Fruit fly (Drosophila melanogaster) S2 (cell line): ENCODE results near the gene Or63a.

Source experiments
- CG8478 ChIP-seq: fragments of >200 bp; optimal IDR thresholded peaks from 2 replicates; lab custom pipeline; 2018
- CTCF ChIP-seq, 2 experiments: fragments of >200 bp; optimal IDR thresholded peaks; 2 replicates each; lab custom pipeline; 2018

Gene Or63a

DNA sequence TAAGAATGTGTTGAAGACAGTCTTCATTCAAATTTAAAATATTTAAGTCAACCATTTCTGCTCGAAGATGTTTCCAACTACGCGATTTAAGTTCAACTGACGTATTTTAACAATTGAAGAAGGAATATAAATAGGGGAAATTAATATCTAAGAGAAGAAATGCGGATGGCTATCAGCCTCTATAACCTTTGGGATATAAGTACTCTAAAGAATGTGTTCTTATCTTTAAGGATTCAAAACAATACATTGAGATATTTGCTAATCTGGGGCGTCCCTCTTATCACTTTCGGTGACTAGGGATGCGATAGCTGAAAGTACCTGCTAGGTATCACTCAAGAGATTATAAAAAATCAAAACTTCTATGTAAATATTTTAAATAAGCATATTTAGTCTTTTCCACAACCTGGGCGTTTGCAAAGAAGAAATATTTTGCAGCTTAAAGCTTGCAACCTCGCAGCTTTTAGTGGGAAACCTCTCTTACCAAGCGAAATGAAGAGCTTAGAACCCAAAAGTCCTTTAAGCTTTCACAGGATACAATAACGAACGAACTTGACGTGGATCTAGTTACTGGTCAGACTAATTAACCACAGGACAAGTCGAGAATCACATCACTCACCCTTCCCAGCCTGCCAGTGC lies at the start of gene Or63a, which contains the start of gene CG34025:
Gene Or63a (plus strand): TSS at position 586 of the 636 bp plus-strand sequence.
Gene CG34025 (minus strand): TSS at position 101 of the 636 bp plus-strand sequence.
- no peak for TF ChIP-seq CG8478 (lab: Kevin White, UChicago)
- no peak for TF ChIP-seq CTCF (optimal IDR thresholded peaks at IDR 0.05; lab: Kevin White, UChicago)

DNA sequence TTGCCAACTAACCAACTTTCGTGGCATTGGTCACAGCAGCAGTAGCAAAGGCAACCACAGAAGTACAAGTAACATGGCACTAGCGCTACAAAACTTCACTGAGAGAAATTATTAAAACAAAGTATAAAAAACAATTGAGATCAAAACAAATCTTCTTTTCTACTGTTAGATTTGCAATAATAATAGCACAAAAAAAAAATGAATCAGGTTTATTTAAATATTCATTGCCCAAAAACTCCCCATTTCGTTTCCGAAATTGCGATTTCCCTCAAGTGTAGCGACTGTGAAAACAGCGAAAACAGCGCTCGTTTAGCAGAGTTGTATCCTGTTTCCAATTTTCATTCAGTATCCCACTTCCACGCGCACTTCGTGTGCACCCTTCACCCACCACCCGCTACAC lies 48.0 kb upstream of the Or63a start:
- TF ChIP-seq CTCF (optimal IDR thresholded peaks at IDR 0.05; lab: Kevin White, UChicago) = no peak

DNA sequence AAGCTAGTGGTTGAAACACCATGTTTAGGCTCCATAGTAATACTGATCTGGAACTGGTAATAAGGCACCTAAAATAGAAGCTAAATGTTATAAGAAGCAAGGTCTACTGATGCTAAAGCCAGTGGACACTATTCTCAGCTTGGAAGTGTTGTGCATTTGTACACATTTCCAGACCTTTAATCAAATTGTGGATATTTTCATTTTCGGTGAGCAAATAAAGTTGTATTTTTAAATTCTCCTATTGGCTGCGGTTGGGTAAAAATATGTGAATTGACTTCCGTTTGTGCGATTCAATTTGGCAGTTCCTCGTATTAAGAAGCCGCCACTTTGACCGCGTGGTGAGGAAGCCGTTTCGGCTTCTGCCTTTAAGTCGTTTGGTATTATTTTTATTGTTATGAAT lies 44.8 kb upstream of the Or63a start, which contains the start of gene CG9970:
Gene CG9970 (minus strand): TSS at position 101 of the 400 bp plus-strand sequence.
- TF ChIP-seq CTCF (optimal IDR thresholded peaks at IDR 0.05; lab: Kevin White, UChicago) = no peak
- TF ChIP-seq CG8478 (lab: Kevin White, UChicago) = no peak

DNA sequence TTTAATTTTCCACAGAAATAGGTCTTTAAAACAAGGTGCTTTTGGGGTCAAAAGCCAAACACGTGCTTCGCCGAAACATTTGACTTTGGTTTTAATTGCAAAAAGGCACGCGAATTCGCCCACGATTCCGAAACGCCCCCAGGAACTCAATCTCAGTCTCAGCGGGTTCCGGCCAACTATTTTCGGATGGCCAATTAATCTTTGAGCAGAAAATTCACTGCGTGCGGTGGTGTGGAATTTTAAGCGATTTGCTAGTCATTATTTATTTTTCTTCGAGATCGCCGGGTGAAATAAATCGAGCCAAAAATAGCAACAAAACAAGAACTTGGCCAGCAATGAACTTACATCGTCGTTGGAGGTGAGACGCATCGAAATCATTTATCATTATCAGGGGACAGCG lies 42.7 kb upstream of the Or63a start:
- TF ChIP-seq CTCF (optimal IDR thresholded peaks at IDR 0.05; lab: Kevin White, UChicago) (no peak), CG8478 (lab: Kevin White, UChicago) (no peak)

DNA sequence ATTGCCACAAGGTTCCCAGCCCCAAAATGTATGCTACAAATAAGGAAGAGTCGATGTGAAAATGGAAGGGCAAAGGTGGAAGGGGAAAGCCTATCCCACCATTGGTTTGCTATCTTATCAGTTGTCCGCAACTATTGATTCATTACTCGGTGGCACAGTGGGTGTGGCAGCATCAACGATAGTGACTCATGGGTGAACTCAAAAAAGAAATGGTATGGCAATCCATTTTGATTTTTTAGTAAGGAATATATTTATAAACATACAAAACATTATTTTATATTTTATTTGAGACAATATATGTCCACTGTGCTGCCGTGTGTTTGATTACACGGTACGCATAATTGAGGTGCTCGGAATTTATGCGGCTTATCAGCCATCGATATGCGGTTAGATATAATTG lies 38.2 kb upstream of the Or63a start:
- TF ChIP-seq CTCF (optimal IDR thresholded peaks at IDR 0.05; lab: Kevin White, UChicago) (no peak), CG8478 (lab: Kevin White, UChicago) (no peak)

DNA sequence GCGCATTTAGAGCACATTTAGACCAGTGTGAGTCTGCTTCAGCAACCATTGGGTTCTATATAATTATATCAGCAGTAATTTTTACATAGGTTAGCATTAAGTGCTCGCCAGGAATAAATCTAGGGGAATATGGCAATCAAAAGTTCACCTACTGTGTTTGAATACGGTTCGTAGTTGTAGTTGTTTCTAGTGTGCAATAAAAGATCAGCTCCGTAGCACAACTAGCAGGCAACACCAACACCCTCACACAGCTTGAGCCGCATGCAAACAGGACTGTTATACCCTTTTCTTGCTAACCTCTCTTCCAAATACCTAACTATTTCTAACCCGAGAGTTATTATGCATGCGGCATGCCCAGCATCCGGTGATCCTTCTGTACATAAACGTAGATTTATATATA lies 9.8 kb upstream of the Or63a start, which contains the start of gene CG32846:
Gene CG32846 (minus strand): TSS at position 101 of the 400 bp plus-strand sequence.
- no peak for TF ChIP-seq CTCF (optimal IDR thresholded peaks at IDR 0.05; lab: Kevin White, UChicago)
- TF ChIP-seq CG8478 (lab: Kevin White, UChicago) = no peak

DNA sequence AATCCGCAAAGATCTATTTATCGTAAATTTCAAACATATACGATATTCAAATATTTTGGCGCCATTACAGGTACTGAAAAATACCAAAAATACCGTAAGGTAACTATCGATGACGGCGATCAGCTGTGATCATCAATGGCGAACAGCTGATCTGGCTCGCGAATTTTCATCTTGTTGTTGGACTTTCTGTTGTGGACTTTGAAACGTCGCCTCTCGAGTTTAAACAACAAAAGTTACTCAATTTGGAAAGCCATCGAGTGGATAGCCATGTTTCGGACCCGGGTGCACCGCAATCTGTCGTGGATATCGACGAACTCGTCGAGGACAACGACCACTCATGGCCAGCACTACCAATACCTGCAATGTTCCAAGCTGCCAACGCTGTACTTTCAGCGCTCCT lies 19.5 kb downstream of the Or63a start, which contains the start of gene CPT2:
Gene CPT2 (plus strand): TSS at position 167 of the 400 bp plus-strand sequence.
- TF ChIP-seq CTCF (optimal IDR thresholded peaks at IDR 0.05; lab: Kevin White, UChicago) (no peak), CG8478 (lab: Kevin White, UChicago) (no peak)

DNA sequence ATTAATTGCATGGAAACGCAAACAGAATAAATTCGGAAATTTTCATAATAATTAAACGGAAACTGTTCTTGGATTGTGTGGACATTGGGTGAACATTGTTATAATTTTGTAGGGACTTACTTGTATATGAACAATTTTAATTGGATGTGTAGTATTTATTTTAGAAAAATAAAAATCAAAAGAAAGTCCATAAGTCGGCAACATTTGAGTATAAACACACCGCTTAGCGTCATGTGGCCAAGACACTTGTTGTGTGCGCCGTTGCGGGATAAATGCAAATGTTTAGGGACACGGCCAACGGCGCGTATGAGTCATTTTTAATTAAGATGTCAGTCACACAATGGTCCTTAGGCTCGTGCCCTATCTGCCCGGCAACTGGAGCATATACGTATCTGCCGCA lies 25.0 kb downstream of the Or63a start:
- TF ChIP-seq CTCF (optimal IDR thresholded peaks at IDR 0.05; lab: Kevin White, UChicago) = no peak
- no peak for TF ChIP-seq CG8478 (lab: Kevin White, UChicago)

DNA sequence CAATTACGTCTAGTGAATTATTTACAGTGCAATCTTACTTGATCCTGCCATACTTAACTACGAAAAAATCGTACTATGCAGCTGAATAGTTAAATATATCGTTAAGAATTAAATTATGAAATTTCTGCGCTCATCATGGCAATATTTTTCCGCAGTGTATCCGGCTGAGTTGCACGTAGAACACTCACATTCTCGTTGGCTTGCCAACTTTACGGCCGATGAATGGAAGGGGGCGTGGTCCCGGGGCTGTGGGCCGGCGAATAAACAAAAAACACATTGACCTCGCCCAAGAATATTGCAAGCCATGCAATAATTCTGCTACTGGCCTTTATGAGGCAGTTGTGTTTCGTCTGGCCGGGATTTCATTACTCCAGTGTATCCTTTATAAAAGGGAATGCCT lies 26.4 kb downstream of the Or63a start:
- TF ChIP-seq CTCF (optimal IDR thresholded peaks at IDR 0.05; lab: Kevin White, UChicago) = no peak
- no peak for TF ChIP-seq CG8478 (lab: Kevin White, UChicago)

DNA sequence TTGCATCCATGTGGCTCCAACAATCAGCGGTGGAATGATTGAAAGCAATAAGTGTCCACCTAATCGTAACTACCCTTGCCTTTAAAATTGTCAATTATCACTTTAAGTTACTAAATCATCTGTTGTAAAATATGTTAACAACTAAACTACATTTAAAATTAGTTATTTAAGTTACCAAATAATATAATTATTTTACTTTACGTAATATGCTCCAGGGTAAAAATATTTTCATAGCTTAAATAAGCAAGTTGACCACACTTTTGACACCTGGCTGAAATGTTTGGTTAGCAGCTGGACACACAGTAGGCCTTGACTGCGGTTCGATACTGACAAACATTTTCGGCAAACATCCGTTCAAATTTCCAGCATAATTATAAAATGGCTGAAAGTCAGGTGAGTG lies 33.5 kb downstream of the Or63a start, which contains the start of gene CG2113:
Gene CG2113 (plus strand): TSS at position 301 of the 400 bp plus-strand sequence.
- TF ChIP-seq CTCF (optimal IDR thresholded peaks at IDR 0.05; lab: Kevin White, UChicago) (no peak), CG8478 (lab: Kevin White, UChicago) (no peak)

DNA sequence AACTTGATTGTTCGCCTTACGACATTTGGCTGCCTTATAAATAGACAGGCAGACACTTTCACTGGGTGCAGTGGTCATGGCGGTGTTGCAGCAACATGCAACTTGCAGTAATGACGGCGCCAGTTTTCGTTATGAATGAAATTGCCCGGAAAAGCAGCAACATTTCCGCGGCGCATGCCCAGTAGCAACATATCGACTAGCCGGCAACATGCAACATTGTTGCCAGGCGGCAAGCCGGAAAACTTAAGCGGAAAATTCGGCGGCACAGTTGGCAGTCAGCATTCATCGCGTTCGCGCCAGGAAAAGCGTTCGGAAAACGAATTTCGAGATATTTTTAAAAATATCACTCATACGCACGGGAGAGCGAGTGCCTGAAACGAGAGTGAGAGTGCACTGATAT lies 40.1 kb downstream of the Or63a start, which contains the start of gene FMRFaR:
Gene FMRFaR (plus strand): TSS at position 272 of the 400 bp plus-strand sequence.
- TF ChIP-seq CTCF (optimal IDR thresholded peaks at IDR 0.05; lab: Kevin White, UChicago) = no peak
- no peak for TF ChIP-seq CG8478 (lab: Kevin White, UChicago)
